Fruit fly (Drosophila melanogaster): ENCODE results near the gene CG3337.

Gene CG3337

DNA sequence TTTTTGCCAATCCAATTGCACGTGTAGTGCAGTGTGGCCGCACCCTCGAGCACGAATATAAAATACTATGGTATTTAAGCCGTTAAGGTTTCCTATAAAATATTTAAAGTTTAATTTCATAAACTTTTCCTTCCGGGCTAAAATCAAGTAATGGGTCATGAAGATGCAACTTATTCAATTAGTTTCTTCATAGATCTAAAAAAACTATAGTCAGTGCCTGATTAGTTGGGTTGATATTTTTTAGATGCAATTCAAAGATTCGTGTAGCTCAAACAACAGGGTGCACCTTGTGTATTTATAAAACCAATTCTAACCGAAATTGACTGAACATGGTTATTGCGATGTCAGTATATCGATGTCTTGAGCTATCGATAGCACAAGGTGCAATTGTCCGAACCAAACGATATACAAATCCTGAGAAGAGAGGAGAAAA is 4.6 kb downstream of the CG3337 start, which contains the start of the genes Smyd5 and Oga (continued):
- TF ChIP-seq Hr39 (GFP tag; optimal IDR thresholded peaks at IDR 0.05) (peak; percentile 14), Ets21C (GFP tag; optimal IDR thresholded peaks at IDR 0.05) (no peak), CG31627 (GFP tag; optimal IDR thresholded peaks at IDR 0.05) (peak; percentile 14), CG11294 (GFP tag; IDR thresholded peaks at IDR 0.05) (no peak), cyc (GFP tag; optimal IDR thresholded peaks at IDR 0.05) (no peak), CG6808 (GFP tag; optimal IDR thresholded peaks at IDR 0.05) (no peak), Sox15 (GFP tag; optimal IDR thresholded peaks at IDR 0.05) (no peak), CG34406 (GFP tag; optimal IDR thresholded peaks at IDR 0.05) (no peak), Lpt (GFP tag; optimal IDR thresholded peaks at IDR 0.05) (no peak), topi (GFP tag; optimal IDR thresholded peaks at IDR 0.05) (peak; percentile 30), lz (GFP tag; optimal IDR thresholded peaks at IDR 0.05) (peak; percentile 37), CG9139 (GFP tag; optimal IDR thresholded peaks at IDR 0.05) (no peak), dac (GFP tag; optimal IDR thresholded peaks at IDR 0.05) (no peak), Smox (GFP tag; optimal IDR thresholded peaks at IDR 0.05) (no peak), Hr38 (GFP tag; optimal IDR thresholded peaks at IDR 0.05) (no peak), achi (GFP tag; optimal IDR thresholded peaks at IDR 0.05) (no peak), fd59A (GFP tag; optimal IDR thresholded peaks at IDR 0.05) (no peak)

DNA sequence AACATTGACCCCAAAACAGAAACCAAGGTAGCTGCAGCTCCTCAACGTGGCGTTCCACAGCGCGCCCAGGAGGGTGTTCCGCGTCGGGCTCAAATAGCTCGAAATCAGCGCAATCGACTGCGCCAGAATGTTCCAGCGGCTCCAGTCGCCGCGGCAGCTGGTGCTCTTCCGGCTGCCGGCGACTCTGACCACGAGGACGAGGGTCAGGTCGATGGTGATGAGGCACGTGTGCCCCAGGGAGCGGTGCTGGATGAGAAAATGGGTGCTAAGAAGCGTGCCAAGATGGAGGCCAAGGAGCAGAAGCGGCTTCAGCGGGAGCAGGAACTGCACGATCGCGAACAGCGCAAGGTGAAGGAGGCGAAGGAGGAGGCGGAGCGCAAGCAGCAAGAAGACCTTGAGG is 8.1 kb downstream of the CG3337 start:
- TF ChIP-seq CG6854 (GFP tag; optimal IDR thresholded peaks at IDR 0.05), result no peak
- no peak for TF ChIP-seq CG15336 (GFP tag; IDR thresholded peaks at IDR 0.05)
- TF ChIP-seq fd59A (GFP tag; optimal IDR thresholded peaks at IDR 0.05), result no peak
- no peak for TF ChIP-seq pdm3 (GFP tag; optimal IDR thresholded peaks at IDR 0.05)
- no peak for TF ChIP-seq CG1621 (tag; optimal IDR thresholded peaks at IDR 0.05)
- no peak for TF ChIP-seq eg (GFP tag; IDR thresholded peaks at IDR 0.05)
- no peak for TF ChIP-seq dsx (GFP tag; optimal IDR thresholded peaks at IDR 0.05; ENCODE audit: poor library complexity, severe bottlenecking)
- no peak for TF ChIP-seq lz (GFP tag; optimal IDR thresholded peaks at IDR 0.05)
- TF ChIP-seq CG11294 (GFP tag; IDR thresholded peaks at IDR 0.05), result no peak
- no peak for TF ChIP-seq CG3919 (GFP tag; optimal IDR thresholded peaks at IDR 0.05)
- no peak for TF ChIP-seq fkh (GFP tag; optimal IDR thresholded peaks at IDR 0.05)
- no peak for TF ChIP-seq CG11762 (GFP tag; optimal IDR thresholded peaks at IDR 0.05; ENCODE audit: insufficient read depth)

DNA sequence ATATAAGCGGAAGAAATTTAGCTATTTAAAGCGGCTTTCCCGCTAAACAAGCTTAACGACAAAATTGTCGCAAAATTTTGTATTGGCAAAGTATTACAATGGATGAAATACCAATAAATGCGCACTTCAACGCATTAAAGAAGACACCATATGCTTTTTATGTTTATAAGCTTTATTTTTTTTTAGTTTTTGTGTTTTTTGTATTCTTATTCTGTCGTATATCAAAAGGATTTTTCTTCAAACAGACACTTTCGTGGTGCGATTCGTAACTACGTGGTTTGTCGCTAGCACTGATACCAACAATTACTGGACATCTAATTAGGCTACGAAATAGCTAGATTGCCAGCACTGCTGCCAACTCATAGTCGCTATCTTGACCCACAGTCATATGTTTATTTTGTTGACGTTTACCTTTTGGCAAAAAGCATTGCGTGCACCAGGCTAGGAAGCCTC is 8.7 kb downstream of the CG3337 start, which contains the start of gene Ddrgk1:
Gene Ddrgk1, plus strand, starts transcription at position 387 of the 453 bp plus-strand sequence.
- no peak for TF ChIP-seq CG6276 (GFP tag; optimal IDR thresholded peaks at IDR 0.05)
- peak; percentile 41 for TF ChIP-seq Sox14 (GFP tag; optimal IDR thresholded peaks at IDR 0.05)
- no peak for TF ChIP-seq CG3919 (GFP tag; optimal IDR thresholded peaks at IDR 0.05)
- TF ChIP-seq CG31627 (GFP tag; optimal IDR thresholded peaks at IDR 0.05), result peak; percentile 45
- no peak for TF ChIP-seq Blimp-1 (GFP tag; optimal IDR thresholded peaks at IDR 0.05)
- TF ChIP-seq lz (GFP tag; optimal IDR thresholded peaks at IDR 0.05), result peak; percentile 46
- TF ChIP-seq ss (GFP tag; optimal IDR thresholded peaks at IDR 0.05), result no peak
- no peak for TF ChIP-seq CG4318 (GFP tag; optimal IDR thresholded peaks at IDR 0.05)
- no peak for TF ChIP-seq CG6163 (GFP tag; IDR thresholded peaks at IDR 0.05)
- TF ChIP-seq OdsH (GFP tag; optimal IDR thresholded peaks at IDR 0.05), result no peak
- no peak for TF ChIP-seq Eip78C (GFP tag)
- TF ChIP-seq spab (GFP tag; optimal IDR thresholded peaks at IDR 0.05), result no peak
- peak; percentile 44 for TF ChIP-seq Hr39 (GFP tag; optimal IDR thresholded peaks at IDR 0.05)
- no peak for TF ChIP-seq Ets96B (tag; optimal IDR thresholded peaks at IDR 0.05)
- TF ChIP-seq CG11762 (GFP tag; optimal IDR thresholded peaks at IDR 0.05; ENCODE audit: insufficient read depth), result no peak
- TF ChIP-seq fkh (GFP tag; optimal IDR thresholded peaks at IDR 0.05), result peak; percentile 77
- no peak for TF ChIP-seq CG32006 (GFP tag; optimal IDR thresholded peaks at IDR 0.05)
- TF ChIP-seq CG6792 (GFP tag; optimal IDR thresholded peaks at IDR 0.05), result no peak
- TF ChIP-seq Hr4 (GFP tag; optimal IDR thresholded peaks at IDR 0.05), result no peak
- TF ChIP-seq Smox (GFP tag; optimal IDR thresholded peaks at IDR 0.05), result no peak
- no peak for TF ChIP-seq Hr38 (GFP tag; optimal IDR thresholded peaks at IDR 0.05)
- no peak for TF ChIP-seq CG10631 (GFP tag; optimal IDR thresholded peaks at IDR 0.05)
- peak; percentile 15 for TF ChIP-seq topi (GFP tag; optimal IDR thresholded peaks at IDR 0.05)
- no peak for TF ChIP-seq net (GFP tag; optimal IDR thresholded peaks at IDR 0.05)
- no peak for TF ChIP-seq dac (GFP tag; optimal IDR thresholded peaks at IDR 0.05)
- peak; percentile 55 for TF ChIP-seq acj6 (GFP tag; optimal IDR thresholded peaks at IDR 0.05)
- TF ChIP-seq esn (GFP tag; optimal IDR thresholded peaks at IDR 0.05), result peak; percentile 56
- no peak for TF ChIP-seq fd59A (GFP tag; optimal IDR thresholded peaks at IDR 0.05)
- no peak for TF ChIP-seq CG6854 (GFP tag; optimal IDR thresholded peaks at IDR 0.05)
- 0 out of 2 replicates have a peak, but pooled peaks have one; percentile 6 for TF ChIP-seq CG11294 (GFP tag; IDR thresholded peaks at IDR 0.05)
- TF ChIP-seq cyc (GFP tag; optimal IDR thresholded peaks at IDR 0.05), result peak; percentile 20
- no peak for TF ChIP-seq Met (GFP tag; optimal IDR thresholded peaks at IDR 0.05)
